Fruit fly (Drosophila melanogaster) whole organism, embryonic: ENCODE results near the gene Blm.

Experiments used
- Aef1 ChIP-seq: fragments of 200-800 bp; sonication (Bioruptor generic); IDR thresholded peaks from 3 replicates; pipeline ENCODE4 v1.3.6; 2022; ENCODE audit warnings: missing biosample characterization, missing genetic modification characterization
- Atf6 ChIP-seq: fragments of 200-800 bp; sonication (Bioruptor generic); IDR thresholded peaks from 2 replicates; pipeline ENCODE4 v1.3.6; 2022; ENCODE audit warnings: missing biosample characterization, missing genetic modification characterization
- CG10209 ChIP-seq: fragments of 200-800 bp; sonication (Bioruptor generic); optimal IDR thresholded peaks from 3 replicates; lab custom pipeline; 2017; ENCODE audit warnings: missing biosample characterization, mild to moderate bottlenecking, missing genetic modification characterization, missing genetic modification reagents
- CG10543 ChIP-seq: fragments of 200-800 bp; sonication (Bioruptor generic); optimal IDR thresholded peaks from 3 replicates; lab custom pipeline; 2017; ENCODE audit warnings: missing biosample characterization, mild to moderate bottlenecking, missing genetic modification characterization, moderate library complexity
- CG10959 ChIP-seq: fragments of 200-800 bp; sonication (Bioruptor generic); IDR thresholded peaks from 2 replicates; pipeline ENCODE4 v1.3.6; 2022; ENCODE audit warnings: missing biosample characterization, missing genetic modification characterization
- CG11085 ChIP-seq: fragments of 200-800 bp; sonication (Bioruptor generic); IDR thresholded peaks from 2 replicates; pipeline ENCODE4 v1.3.6; 2022; ENCODE audit warnings: missing biosample characterization, missing genetic modification characterization
- CG11560 ChIP-seq: fragments of 200-800 bp; sonication (Bioruptor generic); IDR thresholded peaks from 3 replicates; pipeline ENCODE4 v1.3.6; 2022; ENCODE audit warnings: missing biosample characterization, missing genetic modification characterization
- CG1233 ChIP-seq: fragments of 200-800 bp; sonication (Bioruptor generic); optimal IDR thresholded peaks from 4 replicates; lab custom pipeline; 2018; ENCODE audit warnings: missing biosample characterization, mild to moderate bottlenecking, missing genetic modification characterization
- CG14014 ChIP-seq: fragments of 200-800 bp; sonication (Bioruptor generic); IDR thresholded peaks from 2 replicates; pipeline ENCODE4 v1.3.6; 2022; ENCODE audit warnings: missing biosample characterization, missing genetic modification characterization
- CG15514 ChIP-seq: fragments of 200-800 bp; sonication (Bioruptor generic); optimal IDR thresholded peaks from 3 replicates; lab custom pipeline; 2017; ENCODE audit warnings: missing biosample characterization, missing genetic modification characterization, mild to moderate bottlenecking, moderate library complexity, missing genetic modification reagents
- CG15696 ChIP-seq: fragments of 200-800 bp; sonication (Bioruptor generic); optimal IDR thresholded peaks from 2 replicates; lab custom pipeline; 2019; ENCODE audit warnings: missing biosample characterization, mild to moderate bottlenecking, missing genetic modification characterization, moderate library complexity
- CG1603 ChIP-seq: fragments of 200-800 bp; sonication (Bioruptor generic); optimal IDR thresholded peaks from 2 replicates; lab custom pipeline; 2019; ENCODE audit warnings: missing biosample characterization, mild to moderate bottlenecking, missing genetic modification characterization, moderate library complexity
- CG30403 ChIP-seq: fragments of 200-800 bp; sonication (Bioruptor generic); optimal IDR thresholded peaks from 3 replicates; lab custom pipeline; 2016; ENCODE audit warnings: missing biosample characterization, missing genetic modification characterization
- CG33213 ChIP-seq: fragments of 200-800 bp; sonication (Bioruptor generic); optimal IDR thresholded peaks from 3 replicates; lab custom pipeline; 2016; ENCODE audit warnings: missing biosample characterization, missing genetic modification characterization
- CG5180 ChIP-seq: fragments of 200-800 bp; sonication (Bioruptor generic); optimal IDR thresholded peaks from 3 replicates; lab custom pipeline; 2017; ENCODE audit warnings: missing biosample characterization, missing genetic modification characterization, mild to moderate bottlenecking, moderate library complexity, missing genetic modification reagents
- CG5953 ChIP-seq: fragments of 200-800 bp; sonication (Bioruptor generic); IDR thresholded peaks from 2 replicates; pipeline ENCODE4 v1.3.6; 2022; ENCODE audit warnings: missing biosample characterization, missing genetic modification characterization
- CG6175 ChIP-seq: fragments of 200-800 bp; sonication (Bioruptor generic); IDR thresholded peaks from 3 replicates; pipeline ENCODE4 v1.3.6; 2022; ENCODE audit warnings: missing biosample characterization, missing genetic modification characterization
- CG6683 ChIP-seq: fragments of 200-800 bp; sonication (Bioruptor generic); optimal IDR thresholded peaks from 2 replicates; lab custom pipeline; 2017; ENCODE audit warnings: missing biosample characterization, mild to moderate bottlenecking, missing genetic modification characterization, missing genetic modification reagents
- CG6791 ChIP-seq: fragments of 200-800 bp; sonication (Bioruptor generic); IDR thresholded peaks from 3 replicates; pipeline ENCODE4 v1.3.6; 2022; ENCODE audit warnings: missing biosample characterization, missing genetic modification characterization; ENCODE audit not compliant: partially characterized antibody
- CG7556 ChIP-seq: fragments of 200-800 bp; sonication (Bioruptor generic); optimal IDR thresholded peaks from 2 replicates; lab custom pipeline; 2017; ENCODE audit warnings: missing biosample characterization, mild to moderate bottlenecking, missing genetic modification characterization
- CG9797 ChIP-seq: fragments of 200-800 bp; sonication (Bioruptor generic); optimal IDR thresholded peaks from 3 replicates; lab custom pipeline; 2018; ENCODE audit warnings: missing biosample characterization, mild to moderate bottlenecking, missing genetic modification characterization
- Camta ChIP-seq: fragments of 200-800 bp; sonication (Bioruptor generic); optimal IDR thresholded peaks from 2 replicates; lab custom pipeline; 2016; ENCODE audit warnings: missing biosample characterization, missing genetic modification characterization
- Deaf1 ChIP-seq: fragments of 200-800 bp; optimal IDR thresholded peaks from 3 replicates; lab custom pipeline; 2019; ENCODE audit warnings: missing biosample characterization, mild to moderate bottlenecking, missing genetic modification characterization, moderate library complexity
- Dip3 ChIP-seq: fragments of 200-800 bp; sonication (Bioruptor generic); optimal IDR thresholded peaks from 3 replicates; lab custom pipeline; 2016; ENCODE audit warnings: missing biosample characterization, missing genetic modification characterization
- Dref ChIP-seq: fragments of 200-800 bp; sonication (Bioruptor generic); IDR thresholded peaks from 2 replicates; pipeline ENCODE4 v1.3.6; 2022; ENCODE audit warnings: missing biosample characterization, missing genetic modification characterization
- E2f1 ChIP-seq: fragments of 200-800 bp; sonication (Bioruptor generic); IDR thresholded peaks from 2 replicates; pipeline ENCODE4 v1.3.6; 2022; ENCODE audit warnings: missing biosample characterization, missing genetic modification characterization
- Eip74EF ChIP-seq, 2 experiments: fragments of 200-800 bp in 1 of 2; fragments of >200 bp in 1 of 2; sonication (Bioruptor generic) in 1 of 2; optimal IDR thresholded peaks; 2 replicates each; lab custom pipeline; 2017 to 2019; ENCODE audit warnings: missing biosample characterization in 2 of 2, missing genetic modification characterization in 2 of 2, mild to moderate bottlenecking in 1 of 2, moderate library complexity in 1 of 2
- Hmx ChIP-seq: fragments of 200-800 bp; sonication (Bioruptor generic); optimal IDR thresholded peaks from 2 replicates; lab custom pipeline; 2016; ENCODE audit warnings: missing biosample characterization, missing genetic modification characterization
- Med ChIP-seq: fragments of 200-800 bp; sonication (Bioruptor generic); peaks from one replicate; lab custom pipeline; 2016; ENCODE audit warnings: missing biosample characterization, missing genetic modification characterization, mild to moderate bottlenecking, inconsistent platforms, moderate library complexity
- Mrtf ChIP-seq: fragments of 200-800 bp; sonication (Bioruptor generic); IDR thresholded peaks from 3 replicates; pipeline ENCODE4 v1.3.6; 2022; ENCODE audit warnings: missing biosample characterization, missing genetic modification characterization
- Nf-YC ChIP-seq: fragments of 200-800 bp; optimal IDR thresholded peaks from 3 replicates; lab custom pipeline; 2019; ENCODE audit warnings: missing biosample characterization, mild to moderate bottlenecking, missing genetic modification characterization, moderate library complexity
- Oaz ChIP-seq: fragments of 200-800 bp; sonication (Bioruptor generic); IDR thresholded peaks from 2 replicates; pipeline ENCODE4 v1.3.6; 2022; ENCODE audit warnings: missing biosample characterization, missing genetic modification characterization
- Pdp1 ChIP-seq, 2 experiments: fragments of 200-800 bp; sonication (Bioruptor generic); optimal IDR thresholded peaks; 3 replicates each; lab custom pipeline; 2016; ENCODE audit warnings: missing biosample characterization in 2 of 2, missing genetic modification characterization in 2 of 2, mild to moderate bottlenecking in 1 of 2, moderate library complexity in 1 of 2
- Poxn ChIP-seq: fragments of 200-800 bp; sonication (Bioruptor generic); IDR thresholded peaks from 2 replicates; pipeline ENCODE4 v1.3.6; 2022; ENCODE audit warnings: missing biosample characterization, missing genetic modification characterization
- Rx ChIP-seq: fragments of 200-800 bp; sonication (Bioruptor generic); IDR thresholded peaks from 2 replicates; pipeline ENCODE4 v1.3.6; 2022; ENCODE audit warnings: missing biosample characterization, missing genetic modification characterization
- Six4 ChIP-seq: fragments of 200-800 bp; sonication (Bioruptor generic); optimal IDR thresholded peaks from 2 replicates; lab custom pipeline; 2016; ENCODE audit warnings: missing biosample characterization, missing genetic modification characterization
- Xbp1 ChIP-seq: fragments of 200-800 bp; sonication (Bioruptor generic); optimal IDR thresholded peaks from 3 replicates; lab custom pipeline; 2016; ENCODE audit warnings: missing biosample characterization, mild to moderate bottlenecking, missing genetic modification characterization
- ara ChIP-seq: fragments of 200-800 bp; sonication (Bioruptor generic); IDR thresholded peaks from 2 replicates; pipeline ENCODE4 v1.3.6; 2022; ENCODE audit warnings: missing biosample characterization, missing genetic modification characterization
- bbx ChIP-seq: fragments of 200-800 bp; sonication (Bioruptor generic); IDR thresholded peaks from 2 replicates; pipeline ENCODE4 v1.3.6; 2022; ENCODE audit warnings: missing biosample characterization, missing genetic modification characterization; ENCODE audit not compliant: partially characterized antibody
- chif ChIP-seq, 2 experiments: fragments of 200-800 bp; sonication (Bioruptor generic); optimal IDR thresholded peaks; 3 replicates each; lab custom pipeline; 2016; ENCODE audit warnings: missing biosample characterization in 2 of 2, missing genetic modification characterization in 2 of 2
- crol ChIP-seq: fragments of 200-800 bp; sonication (Bioruptor generic); IDR thresholded peaks from 2 replicates; pipeline ENCODE4 v1.3.6; 2022; ENCODE audit warnings: missing biosample characterization, missing genetic modification characterization
- dimm ChIP-seq: fragments of 200-800 bp; sonication (Bioruptor generic); IDR thresholded peaks from 2 replicates; pipeline ENCODE4 v1.3.6; 2022; ENCODE audit warnings: missing biosample characterization, missing genetic modification characterization
- eyg ChIP-seq: fragments of 200-800 bp; sonication (Bioruptor generic); optimal IDR thresholded peaks from 3 replicates; lab custom pipeline; 2016; ENCODE audit warnings: missing biosample characterization, missing genetic modification characterization
- grn ChIP-seq: fragments of 200-800 bp; sonication (Bioruptor generic); optimal IDR thresholded peaks from 3 replicates; lab custom pipeline; 2017; ENCODE audit warnings: missing biosample characterization, missing genetic modification characterization
- jigr1 ChIP-seq: fragments of 200-800 bp; sonication (Bioruptor generic); IDR thresholded peaks from 3 replicates; pipeline ENCODE4 v1.3.6; 2022; ENCODE audit warnings: missing biosample characterization, missing genetic modification characterization
- lab ChIP-seq: fragments of 200-800 bp; sonication (Bioruptor generic); optimal IDR thresholded peaks from 3 replicates; lab custom pipeline; 2017; ENCODE audit warnings: missing biosample characterization, missing genetic modification characterization, mild to moderate bottlenecking, moderate library complexity, missing genetic modification reagents
- lbe ChIP-seq: fragments of 200-800 bp; sonication (Bioruptor generic); optimal IDR thresholded peaks from 2 replicates; lab custom pipeline; 2016; ENCODE audit warnings: missing biosample characterization, mild to moderate bottlenecking, missing genetic modification characterization
- lilli ChIP-seq: fragments of 200-800 bp; sonication (Bioruptor generic); optimal IDR thresholded peaks from 3 replicates; lab custom pipeline; 2016; ENCODE audit warnings: missing biosample characterization, missing genetic modification characterization
- lola ChIP-seq, 3 experiments: fragments of >200 bp in 2 of 3; fragments of 200-800 bp in 1 of 3; sonication (Bioruptor generic) in 1 of 3; optimal IDR thresholded peaks; 2 replicates each; lab custom pipeline; 2017 to 2019; ENCODE audit warnings: missing biosample characterization in 3 of 3, missing genetic modification characterization in 3 of 3, mild to moderate bottlenecking in 1 of 3, moderate library complexity in 1 of 3
- pita ChIP-seq: fragments of 200-800 bp; sonication (Bioruptor generic); optimal IDR thresholded peaks from 2 replicates; lab custom pipeline; 2017; ENCODE audit warnings: missing biosample characterization, mild to moderate bottlenecking, missing genetic modification characterization
- run ChIP-seq: fragments of 200-800 bp; sonication (Bioruptor generic); optimal IDR thresholded peaks from 3 replicates; lab custom pipeline; 2018; ENCODE audit warnings: missing biosample characterization, mild to moderate bottlenecking, missing genetic modification characterization
- tin ChIP-seq: fragments of 200-800 bp; sonication (Bioruptor generic); optimal IDR thresholded peaks from 3 replicates; lab custom pipeline; 2016; ENCODE audit warnings: missing biosample characterization, missing genetic modification characterization

Blm gene

dm6 chr3R:11688055-11688454 lies 53.5 kb downstream of the Blm start, which contains the start of gene CG6834 (continued):
- no peak for TF ChIP-seq CG15696 (tag; lab: Kevin White, UChicago)
- TF ChIP-seq CG6791 (GFP tag; lab: Robert Waterston, UW), result no peak
- no peak for TF ChIP-seq CG5180 (GFP tag; lab: Kevin White, UChicago)
- TF ChIP-seq CG1603, result peak; percentile 15
- TF ChIP-seq Aef1, result no peak
- TF ChIP-seq jigr1 (GFP tag; lab: Robert Waterston, UW), result no peak
- no peak for TF ChIP-seq Mrtf (GFP tag; lab: Robert Waterston, UW)
- TF ChIP-seq CG11560 (tag; lab: Robert Waterston, UW), result no peak
- TF ChIP-seq run (tag; lab: Kevin White, UChicago), result no peak
- no peak for TF ChIP-seq eyg (GFP tag; lab: Kevin White, UChicago)
- peak; percentile 20 for TF ChIP-seq CG10543 (GFP tag; lab: Kevin White, UChicago)
- no peak for TF ChIP-seq crol
- TF ChIP-seq Atf6 (GFP tag; lab: Robert Waterston, UW), result no peak
- TF ChIP-seq Six4 (GFP tag; lab: Kevin White, UChicago), result no peak
- no peak for TF ChIP-seq tin (GFP tag; lab: Kevin White, UChicago)
- peak; percentile 78 for TF ChIP-seq grn (GFP tag; lab: Kevin White, UChicago)
- no peak for TF ChIP-seq ara (GFP tag; lab: Robert Waterston, UW)
- no peak for TF ChIP-seq CG10209 (GFP tag; lab: Kevin White, UChicago)
- TF ChIP-seq CG5953 (GFP tag; lab: Robert Waterston, UW), result no peak
- TF ChIP-seq CG33213 (GFP tag; lab: Kevin White, UChicago), result no peak
- TF ChIP-seq Hmx (GFP tag; lab: Kevin White, UChicago), result no peak
- no peak for TF ChIP-seq CG6683
- no peak for TF ChIP-seq CG10959 (GFP tag; lab: Robert Waterston, UW)
- no peak for TF ChIP-seq bbx (GFP tag; lab: Robert Waterston, UW)
- no peak for TF ChIP-seq Xbp1 (GFP tag; lab: Kevin White, UChicago)
- no peak for TF ChIP-seq CG11085 (GFP tag; lab: Robert Waterston, UW)
- TF ChIP-seq dimm, result no peak
- TF ChIP-seq CG15514 (GFP tag; lab: Kevin White, UChicago), result no peak
- TF ChIP-seq CG30403 (GFP tag; lab: Kevin White, UChicago), result no peak
- TF ChIP-seq Med, result peak; percentile 73
- TF ChIP-seq E2f1 (GFP tag; lab: Robert Waterston, UW), result no peak
- TF ChIP-seq CG1233, result no peak
- TF ChIP-seq Oaz (GFP tag; lab: Robert Waterston, UW), result no peak
- no peak for TF ChIP-seq Deaf1
- no peak for TF ChIP-seq Camta (GFP tag; lab: Kevin White, UChicago)
- TF ChIP-seq Pdp1 (GFP tag; optimal IDR thresholded peaks at IDR 0.05; lab: Kevin White, UChicago), result peak in 1 of 2 experiments; percentile 90
- no peak for TF ChIP-seq lilli (GFP tag; lab: Kevin White, UChicago)
- no peak for TF ChIP-seq pita (GFP tag; lab: Kevin White, UChicago)
- no peak for TF ChIP-seq Dref (GFP tag; lab: Robert Waterston, UW)
- no peak for TF ChIP-seq CG14014
- no peak for TF ChIP-seq Rx (GFP tag; lab: Robert Waterston, UW)
- no peak for TF ChIP-seq Dip3
- TF ChIP-seq Nf-YC (tag; lab: Kevin White, UChicago), result peak; percentile 34
- no peak for TF ChIP-seq Eip74EF (GFP tag; optimal IDR thresholded peaks at IDR 0.05; lab: Kevin White, UChicago)
- TF ChIP-seq CG9797 (GFP tag; lab: Kevin White, UChicago), result no peak
- TF ChIP-seq lab, result peak; percentile 23
- TF ChIP-seq lbe, result no peak
- TF ChIP-seq Poxn (GFP tag; lab: Robert Waterston, UW), result no peak
- no peak for TF ChIP-seq CG7556
- TF ChIP-seq CG6175, result no peak
- TF ChIP-seq lola (GFP tag; optimal IDR thresholded peaks at IDR 0.05; lab: Kevin White, UChicago), result no peak
- no peak for TF ChIP-seq chif (GFP tag; optimal IDR thresholded peaks at IDR 0.05; lab: Kevin White, UChicago)
